Fruit fly (Drosophila melanogaster) whole organism, embryonic: ENCODE data around the gene Ogdh.

Source experiments
- Antp ChIP-seq: fragments of 200-800 bp; sonication (Bioruptor generic); optimal IDR thresholded peaks from 3 replicates; lab custom pipeline; 2016; ENCODE audit warnings: missing biosample characterization, missing genetic modification characterization
- Atf-2 ChIP-seq: fragments of 200-800 bp; sonication (Bioruptor generic); optimal IDR thresholded peaks from 2 replicates; lab custom pipeline; 2016; ENCODE audit warnings: missing biosample characterization, missing genetic modification characterization
- CG11723 ChIP-seq: fragments of 200-800 bp; sonication (Bioruptor generic); optimal IDR thresholded peaks from 2 replicates; lab custom pipeline; 2017; ENCODE audit warnings: missing biosample characterization, mild to moderate bottlenecking, missing genetic modification characterization
- CG12155 ChIP-seq: fragments of 200-800 bp; sonication (Bioruptor generic); optimal IDR thresholded peaks from 3 replicates; lab custom pipeline; 2016; ENCODE audit warnings: missing biosample characterization, missing genetic modification characterization
- CG12659 ChIP-seq: fragments of 200-800 bp; sonication (Bioruptor generic); optimal IDR thresholded peaks from 3 replicates; lab custom pipeline; 2017; ENCODE audit warnings: mild to moderate bottlenecking, missing biosample characterization, missing genetic modification reagents, missing genetic modification characterization
- CG13287 ChIP-seq: fragments of 200-800 bp; sonication (Bioruptor generic); IDR thresholded peaks from 2 replicates; pipeline ENCODE4 v1.3.6; 2022; ENCODE audit warnings: missing biosample characterization, missing genetic modification characterization; ENCODE audit not compliant: partially characterized antibody
- CG14667 ChIP-seq: fragments of 200-800 bp; sonication (Bioruptor generic); IDR thresholded peaks from 2 replicates; pipeline ENCODE4 v1.3.6; 2022; ENCODE audit warnings: missing biosample characterization, missing genetic modification characterization
- CG16779 ChIP-seq: fragments of 200-800 bp; sonication (Bioruptor generic); IDR thresholded peaks from 2 replicates; pipeline ENCODE4 v1.3.6; 2022; ENCODE audit warnings: missing biosample characterization, missing genetic modification characterization
- CG16815 ChIP-seq: fragments of 200-800 bp; sonication (Bioruptor generic); optimal IDR thresholded peaks from 3 replicates; lab custom pipeline; 2017; ENCODE audit warnings: missing biosample characterization, mild to moderate bottlenecking, missing genetic modification characterization
- CG17359 ChIP-seq: fragments of 200-800 bp; sonication (Bioruptor generic); optimal IDR thresholded peaks from 3 replicates; lab custom pipeline; 2018; ENCODE audit warnings: missing biosample characterization, mild to moderate bottlenecking, missing genetic modification characterization, moderate library complexity
- CG18476 ChIP-seq: fragments of 200-800 bp; sonication (Bioruptor generic); optimal IDR thresholded peaks from 2 replicates; lab custom pipeline; 2016; ENCODE audit warnings: missing biosample characterization, mild to moderate bottlenecking, missing genetic modification characterization
- CG2120 ChIP-seq: fragments of 200-800 bp; sonication (Bioruptor generic); optimal IDR thresholded peaks from 3 replicates; lab custom pipeline; 2016; ENCODE audit warnings: missing biosample characterization, missing genetic modification characterization
- CG2202 ChIP-seq: fragments of 200-800 bp; sonication (Bioruptor generic); optimal IDR thresholded peaks from 2 replicates; lab custom pipeline; 2018; ENCODE audit warnings: missing biosample characterization, mild to moderate bottlenecking, missing genetic modification characterization
- CG2678 ChIP-seq: fragments of 200-800 bp; sonication (Bioruptor generic); optimal IDR thresholded peaks from 3 replicates; lab custom pipeline; 2019; ENCODE audit warnings: missing biosample characterization, mild to moderate bottlenecking, missing genetic modification characterization, moderate library complexity
- CG30020 ChIP-seq: fragments of 200-800 bp; optimal IDR thresholded peaks from 2 replicates; lab custom pipeline; 2019; ENCODE audit warnings: missing biosample characterization, mild to moderate bottlenecking, missing genetic modification characterization, moderate library complexity
- CG31365 ChIP-seq: fragments of 200-800 bp; sonication (Bioruptor generic); optimal IDR thresholded peaks from 2 replicates; lab custom pipeline; 2018; ENCODE audit warnings: missing biosample characterization, mild to moderate bottlenecking, missing genetic modification characterization
- CG34422 ChIP-seq: fragments of 200-800 bp; sonication (Bioruptor generic); IDR thresholded peaks from 3 replicates; pipeline ENCODE4 v1.3.6; 2022; ENCODE audit warnings: missing biosample characterization, missing genetic modification characterization
- CG4282 ChIP-seq: fragments of 200-800 bp; sonication (Bioruptor generic); optimal IDR thresholded peaks from 2 replicates; lab custom pipeline; 2016; ENCODE audit warnings: missing biosample characterization, missing genetic modification characterization
- CG4328 ChIP-seq: fragments of 200-800 bp; sonication (Bioruptor generic); optimal IDR thresholded peaks from 3 replicates; lab custom pipeline; 2017; ENCODE audit warnings: missing biosample characterization, missing genetic modification reagents, missing genetic modification characterization
- CG7372 ChIP-seq: fragments of 200-800 bp; sonication (Bioruptor generic); IDR thresholded peaks from 2 replicates; pipeline ENCODE4 v1.3.6; 2022; ENCODE audit warnings: missing biosample characterization, missing genetic modification characterization
- CG8089 ChIP-seq: fragments of 200-800 bp; sonication (Bioruptor generic); optimal IDR thresholded peaks from 3 replicates; lab custom pipeline; 2016; ENCODE audit warnings: missing biosample characterization, missing genetic modification characterization
- CG8281 ChIP-seq: fragments of 200-800 bp; sonication (Bioruptor generic); optimal IDR thresholded peaks from 2 replicates; lab custom pipeline; 2018; ENCODE audit warnings: missing biosample characterization, mild to moderate bottlenecking, missing genetic modification characterization, moderate library complexity
- CG8765 ChIP-seq: fragments of 200-800 bp; sonication (Bioruptor generic); IDR thresholded peaks from 2 replicates; pipeline ENCODE4 v1.3.6; 2022; ENCODE audit warnings: missing biosample characterization, missing genetic modification characterization
- CoRest ChIP-seq: fragments of 200-800 bp; sonication (Bioruptor generic); optimal IDR thresholded peaks from 3 replicates; lab custom pipeline; 2018; ENCODE audit warnings: missing biosample characterization, mild to moderate bottlenecking, missing genetic modification characterization, moderate library complexity
- CrebB ChIP-seq: fragments of 200-800 bp; sonication (Bioruptor generic); optimal IDR thresholded peaks from 3 replicates; lab custom pipeline; 2018; ENCODE audit warnings: missing biosample characterization, mild to moderate bottlenecking, missing genetic modification characterization
- Dip3 ChIP-seq: fragments of 200-800 bp; sonication (Bioruptor generic); optimal IDR thresholded peaks from 3 replicates; lab custom pipeline; 2016; ENCODE audit warnings: missing biosample characterization, missing genetic modification characterization
- Ets65A ChIP-seq: fragments of 200-800 bp; sonication (Bioruptor generic); peaks from one replicate; lab custom pipeline; 2016; ENCODE audit warnings: missing biosample characterization, missing genetic modification characterization
- Hr51 ChIP-seq, 2 experiments: fragments of 200-800 bp; sonication (Bioruptor generic); optimal IDR thresholded peaks; 2 replicates in 1 of 2; 3 replicates in 1 of 2; lab custom pipeline; 2016 to 2018; ENCODE audit warnings: missing biosample characterization in 2 of 2, missing genetic modification characterization in 2 of 2, mild to moderate bottlenecking in 1 of 2, moderate library complexity in 1 of 2
- Lhr ChIP-seq: fragments of 200-800 bp; sonication (Bioruptor generic); optimal IDR thresholded peaks from 3 replicates; lab custom pipeline; 2017; ENCODE audit warnings: mild to moderate bottlenecking, missing biosample characterization, missing genetic modification reagents, missing genetic modification characterization
- NFAT ChIP-seq: fragments of 200-800 bp; sonication (Bioruptor generic); IDR thresholded peaks from 2 replicates; pipeline ENCODE4 v1.3.6; 2022; ENCODE audit warnings: missing biosample characterization, missing genetic modification characterization
- Rfx ChIP-seq: fragments of 200-800 bp; sonication (Bioruptor generic); IDR thresholded peaks from 2 replicates; pipeline ENCODE4 v1.3.6; 2022; ENCODE audit warnings: missing biosample characterization, missing genetic modification characterization
- Tbp ChIP-seq: fragments of >200 bp; optimal IDR thresholded peaks from 2 replicates; lab custom pipeline; 2018; ENCODE audit warnings: missing biosample characterization, missing genetic modification characterization
- ara ChIP-seq: fragments of 200-800 bp; sonication (Bioruptor generic); IDR thresholded peaks from 2 replicates; pipeline ENCODE4 v1.3.6; 2022; ENCODE audit warnings: missing biosample characterization, missing genetic modification characterization
- btn ChIP-seq: fragments of 200-800 bp; sonication (Bioruptor generic); optimal IDR thresholded peaks from 2 replicates; lab custom pipeline; 2016; ENCODE audit warnings: missing biosample characterization, missing genetic modification characterization
- chm ChIP-seq: fragments of 200-800 bp; sonication (Bioruptor generic); IDR thresholded peaks from 2 replicates; pipeline ENCODE4 v1.3.6; 2022; ENCODE audit warnings: missing biosample characterization, missing genetic modification characterization
- cwo ChIP-seq: fragments of 200-800 bp; sonication (Bioruptor generic); optimal IDR thresholded peaks from 3 replicates; lab custom pipeline; 2017; ENCODE audit warnings: missing biosample characterization, missing genetic modification characterization, mild to moderate bottlenecking, moderate library complexity, missing genetic modification reagents
- disco-r ChIP-seq: fragments of 200-800 bp; sonication (Bioruptor generic); optimal IDR thresholded peaks from 2 replicates; lab custom pipeline; 2016; ENCODE audit warnings: missing biosample characterization, missing genetic modification characterization
- eve ChIP-seq, 2 experiments: fragments of >200 bp; optimal IDR thresholded peaks; 2 replicates each; lab custom pipeline; 2017; ENCODE audit warnings: missing biosample characterization in 2 of 2, missing genetic modification characterization in 2 of 2
- gfzf ChIP-seq: fragments of 200-800 bp; sonication (Bioruptor generic); optimal IDR thresholded peaks from 2 replicates; lab custom pipeline; 2016; ENCODE audit warnings: missing biosample characterization, mild to moderate bottlenecking, missing genetic modification characterization, moderate library complexity
- lmd ChIP-seq: fragments of 200-800 bp; sonication (Bioruptor generic); IDR thresholded peaks from 2 replicates; pipeline ENCODE4 v1.3.6; 2022; ENCODE audit warnings: missing biosample characterization, missing genetic modification characterization
- nau ChIP-seq: fragments of 200-800 bp; sonication (Bioruptor generic); optimal IDR thresholded peaks from 3 replicates; lab custom pipeline; 2017; ENCODE audit warnings: missing biosample characterization, mild to moderate bottlenecking, missing genetic modification characterization, missing genetic modification reagents
- ro ChIP-seq: fragments of 200-800 bp; sonication (Bioruptor generic); IDR thresholded peaks from 2 replicates; pipeline ENCODE4 v1.3.6; 2022; ENCODE audit warnings: missing biosample characterization, missing genetic modification characterization
- schlank ChIP-seq: fragments of 200-800 bp; sonication (Bioruptor generic); optimal IDR thresholded peaks from 2 replicates; lab custom pipeline; 2018; ENCODE audit warnings: missing biosample characterization, mild to moderate bottlenecking, missing genetic modification characterization
- sd ChIP-seq: fragments of 200-800 bp; sonication (Bioruptor generic); optimal IDR thresholded peaks from 3 replicates; lab custom pipeline; 2018; ENCODE audit warnings: missing biosample characterization, mild to moderate bottlenecking, missing genetic modification characterization, moderate library complexity
- seq ChIP-seq: fragments of 200-800 bp; sonication (Bioruptor generic); IDR thresholded peaks from 2 replicates; pipeline ENCODE4 v1.3.6; 2022; ENCODE audit warnings: missing biosample characterization, missing genetic modification characterization
- sna ChIP-seq: fragments of 200-800 bp; sonication (Bioruptor generic); IDR thresholded peaks from 2 replicates; pipeline ENCODE4 v1.3.6; 2022; ENCODE audit warnings: missing biosample characterization, missing genetic modification characterization; ENCODE audit not compliant: partially characterized antibody
- tin ChIP-seq: fragments of 200-800 bp; sonication (Bioruptor generic); optimal IDR thresholded peaks from 3 replicates; lab custom pipeline; 2016; ENCODE audit warnings: missing biosample characterization, missing genetic modification characterization
- twi ChIP-seq: fragments of 200-800 bp; optimal IDR thresholded peaks from 2 replicates; lab custom pipeline; 2019; ENCODE audit warnings: missing biosample characterization, mild to moderate bottlenecking, missing genetic modification characterization, moderate library complexity
- tx ChIP-seq: fragments of 200-800 bp; sonication (Bioruptor generic); optimal IDR thresholded peaks from 2 replicates; lab custom pipeline; 2016; ENCODE audit warnings: missing biosample characterization, missing genetic modification characterization
- zf30C ChIP-seq: fragments of 200-800 bp; sonication (Bioruptor generic); optimal IDR thresholded peaks from 3 replicates; lab custom pipeline; 2018; ENCODE audit warnings: missing biosample characterization, mild to moderate bottlenecking, missing genetic modification characterization

Ogdh gene

DNA sequence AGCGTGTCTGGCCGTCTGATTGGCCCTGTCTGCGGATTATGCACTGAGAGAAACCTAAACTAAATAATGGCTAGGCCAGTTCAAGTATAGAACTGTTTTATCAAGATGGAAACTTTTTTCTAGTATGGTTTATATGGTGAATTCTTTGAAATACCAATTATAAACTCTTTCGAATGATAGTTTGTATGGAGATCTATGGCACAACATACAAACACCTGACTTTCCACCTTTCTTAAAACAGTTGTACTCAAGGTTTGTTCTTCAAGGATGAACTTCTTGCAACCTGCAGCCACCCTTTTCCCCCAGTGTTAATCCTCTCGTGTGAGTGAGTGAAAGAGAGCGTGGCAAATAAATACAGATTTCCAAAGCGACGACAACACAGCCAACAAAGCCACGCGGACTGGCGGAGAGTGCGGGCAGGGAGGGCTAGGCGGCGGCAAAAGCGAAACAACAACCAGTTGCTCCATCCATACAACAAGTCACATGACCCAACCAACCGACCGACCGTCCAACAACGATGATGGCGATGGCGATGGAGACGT is 49.7 kb downstream of the Ogdh start (continued):
- TF ChIP-seq eve (GFP tag; optimal IDR thresholded peaks at IDR 0.05; lab: Kevin White, UChicago): peak in 1 of 2 experiments; percentile 78
- TF ChIP-seq tx (GFP tag; lab: Kevin White, UChicago): peak; percentile 86
- peak; percentile 31; the same call in 1 of the 2 replicates for TF ChIP-seq ara (GFP tag; lab: Robert Waterston, UW)
- TF ChIP-seq disco-r: peak; percentile 86
- peak; percentile 53 for TF ChIP-seq CG4328 (GFP tag; lab: Kevin White, UChicago)
- TF ChIP-seq nau (GFP tag; lab: Kevin White, UChicago): peak; percentile 69
- TF ChIP-seq sna (GFP tag; lab: Robert Waterston, UW): no peak
- peak; percentile 94 for TF ChIP-seq CoRest (tag; lab: Kevin White, UChicago)
- TF ChIP-seq CG34422 (GFP tag; lab: Robert Waterston, UW): peak; percentile 88
- peak; percentile 74 for TF ChIP-seq CG11723 (GFP tag; lab: Kevin White, UChicago)
- TF ChIP-seq CrebB (tag; lab: Kevin White, UChicago): peak; percentile 52
- peak; percentile 76 for TF ChIP-seq CG14667 (GFP tag; lab: Robert Waterston, UW)
- peak; percentile 67 for TF ChIP-seq twi (tag; lab: Kevin White, UChicago)
- TF ChIP-seq tin (GFP tag; lab: Kevin White, UChicago): peak; percentile 83
- TF ChIP-seq CG18476 (GFP tag; lab: Kevin White, UChicago): peak; percentile 68
- peak; percentile 79 for TF ChIP-seq btn (GFP tag; lab: Kevin White, UChicago)
- peak; percentile 82 to 95 for TF ChIP-seq Hr51 (GFP tag; optimal IDR thresholded peaks at IDR 0.05; lab: Kevin White, UChicago)
- TF ChIP-seq cwo (GFP tag; lab: Kevin White, UChicago): peak; percentile 68
- TF ChIP-seq schlank (tag; lab: Kevin White, UChicago): peak; percentile 71
- TF ChIP-seq CG31365 (tag; lab: Kevin White, UChicago): no peak
- peak; percentile 73 for TF ChIP-seq CG12155 (GFP tag; lab: Kevin White, UChicago)
- TF ChIP-seq gfzf: no peak
- peak; percentile 67 for TF ChIP-seq NFAT (GFP tag; lab: Robert Waterston, UW)
- peak; percentile 60 for TF ChIP-seq Lhr (GFP tag; lab: Kevin White, UChicago)
- TF ChIP-seq CG8765 (GFP tag; lab: Robert Waterston, UW): 0 out of 2 replicates have a peak, but pooled peaks have one; percentile 25
- TF ChIP-seq CG2202: peak; percentile 1
- peak; percentile 73 for TF ChIP-seq CG16815 (GFP tag; lab: Kevin White, UChicago)
- TF ChIP-seq CG7372: peak; percentile 82
- TF ChIP-seq Antp (GFP tag; lab: Kevin White, UChicago): peak; percentile 92
- no peak for TF ChIP-seq CG13287
- TF ChIP-seq CG4282 (GFP tag; lab: Kevin White, UChicago): peak; percentile 83
- TF ChIP-seq lmd (GFP tag; lab: Robert Waterston, UW): peak; percentile 92
- no peak; the same call in 1 of the 2 replicates for TF ChIP-seq CG16779
- peak; percentile 51; the same call in 1 of the 2 replicates for TF ChIP-seq ro
- TF ChIP-seq CG2678 (tag; lab: Kevin White, UChicago): peak; percentile 88
- peak; percentile 34 for TF ChIP-seq CG8281 (tag; lab: Kevin White, UChicago)
- TF ChIP-seq CG12659 (GFP tag; lab: Kevin White, UChicago): peak; percentile 90
- TF ChIP-seq CG2120 (GFP tag; lab: Kevin White, UChicago): peak; percentile 93
- peak; percentile 72 for TF ChIP-seq CG17359
- peak; percentile 88 for TF ChIP-seq Dip3 (GFP tag; lab: Kevin White, UChicago)
- TF ChIP-seq Tbp: no peak
- TF ChIP-seq Ets65A (GFP tag; lab: Kevin White, UChicago): peak; percentile 99
- TF ChIP-seq Rfx (GFP tag; lab: Robert Waterston, UW): peak; percentile 87
- TF ChIP-seq sd: no peak
- peak; percentile 89 for TF ChIP-seq Atf-2 (GFP tag; lab: Kevin White, UChicago)
- TF ChIP-seq chm (GFP tag; lab: Robert Waterston, UW): no peak
- peak; percentile 85 for TF ChIP-seq CG8089 (GFP tag; lab: Kevin White, UChicago)
- peak; percentile 88 for TF ChIP-seq seq
- peak; percentile 59 for TF ChIP-seq zf30C (GFP tag; lab: Kevin White, UChicago)
- TF ChIP-seq CG30020 (tag; lab: Kevin White, UChicago): peak; percentile 55
